Fruit fly (Drosophila melanogaster) whole organism, embryonic: ENCODE measurements around the gene Trm7-32.
A peak's percentile ranks its signal among the peaks of the same experiment; 100 is the strongest.

Source experiments
- Ada2b ChIP-seq: fragments of 200-800 bp; sonication (Bioruptor generic); IDR thresholded peaks from 2 replicates; pipeline ENCODE4 v1.3.6; 2022; ENCODE audit warnings: missing biosample characterization, missing genetic modification characterization
- Asciz ChIP-seq: fragments of 200-800 bp; sonication (Bioruptor generic); optimal IDR thresholded peaks from 2 replicates; lab custom pipeline; 2017; ENCODE audit warnings: missing biosample characterization, mild to moderate bottlenecking, missing genetic modification characterization, missing genetic modification reagents
- C15 ChIP-seq: fragments of 200-800 bp; sonication (Bioruptor generic); IDR thresholded peaks from 3 replicates; pipeline ENCODE4 v1.3.6; 2022; ENCODE audit warnings: missing biosample characterization, missing genetic modification characterization
- CG10979 ChIP-seq: fragments of 200-800 bp; sonication (Bioruptor generic); optimal IDR thresholded peaks from 2 replicates; lab custom pipeline; 2018; ENCODE audit warnings: missing biosample characterization, mild to moderate bottlenecking, missing genetic modification characterization, moderate library complexity
- CG1233 ChIP-seq: fragments of 200-800 bp; sonication (Bioruptor generic); optimal IDR thresholded peaks from 4 replicates; lab custom pipeline; 2018; ENCODE audit warnings: missing biosample characterization, mild to moderate bottlenecking, missing genetic modification characterization
- CG12391 ChIP-seq: fragments of 200-800 bp; sonication (Bioruptor generic); optimal IDR thresholded peaks from 3 replicates; lab custom pipeline; 2018; ENCODE audit warnings: missing biosample characterization, mild to moderate bottlenecking, missing genetic modification characterization, moderate library complexity
- CG14860 ChIP-seq: fragments of 200-800 bp; sonication (Bioruptor generic); IDR thresholded peaks from 3 replicates; pipeline ENCODE4 v1.3.6; 2022; ENCODE audit warnings: missing biosample characterization, missing genetic modification characterization; ENCODE audit not compliant: partially characterized antibody
- CG15011 ChIP-seq: fragments of 200-800 bp; sonication (Bioruptor generic); optimal IDR thresholded peaks from 3 replicates; lab custom pipeline; 2018; ENCODE audit warnings: missing biosample characterization, mild to moderate bottlenecking, missing genetic modification characterization
- CG15514 ChIP-seq: fragments of 200-800 bp; sonication (Bioruptor generic); optimal IDR thresholded peaks from 3 replicates; lab custom pipeline; 2017; ENCODE audit warnings: missing biosample characterization, missing genetic modification characterization, mild to moderate bottlenecking, moderate library complexity, missing genetic modification reagents
- CG17612 ChIP-seq: fragments of 200-800 bp; sonication (Bioruptor generic); IDR thresholded peaks from 2 replicates; pipeline ENCODE4 v1.3.6; 2022; ENCODE audit warnings: missing biosample characterization, missing genetic modification characterization
- CG17829 ChIP-seq: fragments of 200-800 bp; optimal IDR thresholded peaks from 2 replicates; lab custom pipeline; 2019; ENCODE audit warnings: missing biosample characterization, mild to moderate bottlenecking, missing genetic modification characterization, moderate library complexity
- CG18262 ChIP-seq: fragments of 200-800 bp; optimal IDR thresholded peaks from 3 replicates; lab custom pipeline; 2019; ENCODE audit warnings: missing biosample characterization, mild to moderate bottlenecking, missing genetic modification characterization, moderate library complexity
- CG18476 ChIP-seq: fragments of 200-800 bp; sonication (Bioruptor generic); optimal IDR thresholded peaks from 2 replicates; lab custom pipeline; 2016; ENCODE audit warnings: missing biosample characterization, mild to moderate bottlenecking, missing genetic modification characterization
- CG2129 ChIP-seq: fragments of 200-800 bp; sonication (Bioruptor generic); IDR thresholded peaks from 2 replicates; pipeline ENCODE4 v1.3.6; 2022; ENCODE audit warnings: missing biosample characterization, missing genetic modification characterization; ENCODE audit not compliant: partially characterized antibody
- CG2199 ChIP-seq: fragments of 200-800 bp; sonication (Bioruptor generic); IDR thresholded peaks from 3 replicates; pipeline ENCODE4 v1.3.6; 2022; ENCODE audit warnings: missing biosample characterization, missing genetic modification characterization
- CG2712 ChIP-seq: fragments of 200-800 bp; optimal IDR thresholded peaks from 3 replicates; lab custom pipeline; 2019; ENCODE audit warnings: missing biosample characterization, mild to moderate bottlenecking, missing genetic modification characterization, moderate library complexity
- CG30020 ChIP-seq: fragments of 200-800 bp; optimal IDR thresholded peaks from 2 replicates; lab custom pipeline; 2019; ENCODE audit warnings: missing biosample characterization, mild to moderate bottlenecking, missing genetic modification characterization, moderate library complexity
- CG4617 ChIP-seq: fragments of 200-800 bp; sonication (Bioruptor generic); optimal IDR thresholded peaks from 3 replicates; lab custom pipeline; 2016; ENCODE audit warnings: missing biosample characterization, missing genetic modification characterization, borderline replicate concordance
- CG7963 ChIP-seq: fragments of 200-800 bp; sonication (Bioruptor generic); IDR thresholded peaks from 3 replicates; pipeline ENCODE4 v1.3.6; 2022; ENCODE audit warnings: missing biosample characterization, missing genetic modification characterization; ENCODE audit not compliant: partially characterized antibody
- CG9437 ChIP-seq: fragments of 200-800 bp; sonication (Bioruptor generic); optimal IDR thresholded peaks from 2 replicates; lab custom pipeline; 2018; ENCODE audit warnings: missing biosample characterization, mild to moderate bottlenecking, missing genetic modification characterization
- CoRest ChIP-seq: fragments of 200-800 bp; sonication (Bioruptor generic); optimal IDR thresholded peaks from 3 replicates; lab custom pipeline; 2018; ENCODE audit warnings: missing biosample characterization, mild to moderate bottlenecking, missing genetic modification characterization, moderate library complexity
- Dll ChIP-seq: fragments of 200-800 bp; sonication (Bioruptor generic); IDR thresholded peaks from 4 replicates; pipeline ENCODE4 v1.3.6; 2022; ENCODE audit warnings: missing biosample characterization, missing genetic modification characterization; ENCODE audit not compliant: partially characterized antibody
- Hr51 ChIP-seq, 2 experiments: fragments of 200-800 bp; sonication (Bioruptor generic); optimal IDR thresholded peaks; 2 replicates in 1 of 2; 3 replicates in 1 of 2; lab custom pipeline; 2016 to 2018; ENCODE audit warnings: missing biosample characterization in 2 of 2, missing genetic modification characterization in 2 of 2, mild to moderate bottlenecking in 1 of 2, moderate library complexity in 1 of 2
- Med ChIP-seq: fragments of 200-800 bp; sonication (Bioruptor generic); peaks from one replicate; lab custom pipeline; 2016; ENCODE audit warnings: missing biosample characterization, missing genetic modification characterization, mild to moderate bottlenecking, inconsistent platforms, moderate library complexity
- NfI ChIP-seq: fragments of 200-800 bp; sonication (Bioruptor generic); optimal IDR thresholded peaks from 3 replicates; lab custom pipeline; 2018; ENCODE audit warnings: missing biosample characterization, mild to moderate bottlenecking, missing genetic modification characterization, moderate library complexity
- Sox102F ChIP-seq: fragments of 200-800 bp; sonication (Bioruptor generic); optimal IDR thresholded peaks from 2 replicates; lab custom pipeline; 2018; ENCODE audit warnings: missing biosample characterization, mild to moderate bottlenecking, missing genetic modification characterization, moderate library complexity
- Stat92E ChIP-seq, 3 experiments: fragments of >200 bp in 2 of 3; fragments of 200-800 bp in 1 of 3; sonication (Bioruptor generic) in 1 of 3; optimal IDR thresholded peaks; 2 replicates each; lab custom pipeline; 2017 to 2019; ENCODE audit warnings: missing biosample characterization in 3 of 3, missing genetic modification characterization in 3 of 3, mild to moderate bottlenecking in 1 of 3, moderate library complexity in 1 of 3
- Vsx1 ChIP-seq: fragments of 200-800 bp; sonication (Bioruptor generic); optimal IDR thresholded peaks from 2 replicates; lab custom pipeline; 2017; ENCODE audit warnings: missing biosample characterization, mild to moderate bottlenecking, missing genetic modification characterization, missing genetic modification reagents
- amos ChIP-seq: fragments of 200-800 bp; sonication (Bioruptor generic); IDR thresholded peaks from 2 replicates; pipeline ENCODE4 v1.3.6; 2022; ENCODE audit warnings: missing biosample characterization, missing genetic modification characterization; ENCODE audit not compliant: partially characterized antibody
- ara ChIP-seq: fragments of 200-800 bp; sonication (Bioruptor generic); IDR thresholded peaks from 2 replicates; pipeline ENCODE4 v1.3.6; 2022; ENCODE audit warnings: missing biosample characterization, missing genetic modification characterization
- ash1 ChIP-seq: fragments of 200-800 bp; sonication (Bioruptor generic); optimal IDR thresholded peaks from 2 replicates; lab custom pipeline; 2018; ENCODE audit warnings: missing biosample characterization, mild to moderate bottlenecking, missing genetic modification characterization
- bbx ChIP-seq: fragments of 200-800 bp; sonication (Bioruptor generic); IDR thresholded peaks from 2 replicates; pipeline ENCODE4 v1.3.6; 2022; ENCODE audit warnings: missing biosample characterization, missing genetic modification characterization; ENCODE audit not compliant: partially characterized antibody
- bigmax ChIP-seq: fragments of 200-800 bp; sonication (Bioruptor generic); optimal IDR thresholded peaks from 2 replicates; lab custom pipeline; 2018; ENCODE audit warnings: missing biosample characterization, mild to moderate bottlenecking, missing genetic modification characterization
- crp ChIP-seq, 2 experiments: fragments of 200-800 bp; sonication (Bioruptor generic); optimal IDR thresholded peaks; 2 replicates in 1 of 2; 3 replicates in 1 of 2; lab custom pipeline; 2017; ENCODE audit warnings: missing biosample characterization in 2 of 2, missing genetic modification characterization in 2 of 2, mild to moderate bottlenecking in 1 of 2, moderate library complexity in 1 of 2
- gcm ChIP-seq: fragments of 200-800 bp; sonication (Bioruptor generic); optimal IDR thresholded peaks from 2 replicates; lab custom pipeline; 2019; ENCODE audit warnings: missing biosample characterization, mild to moderate bottlenecking, missing genetic modification characterization, moderate library complexity
- hbn ChIP-seq: fragments of 200-800 bp; sonication (Bioruptor generic); IDR thresholded peaks from 2 replicates; pipeline ENCODE4 v1.3.6; 2022; ENCODE audit warnings: missing biosample characterization, missing genetic modification characterization; ENCODE audit not compliant: partially characterized antibody
- knrl ChIP-seq: fragments of 200-800 bp; sonication (Bioruptor generic); IDR thresholded peaks from 3 replicates; pipeline ENCODE4 v1.3.6; 2022; ENCODE audit warnings: missing biosample characterization, missing genetic modification characterization; ENCODE audit not compliant: partially characterized antibody
- mld ChIP-seq: fragments of 200-800 bp; sonication (Bioruptor generic); IDR thresholded peaks from 3 replicates; pipeline ENCODE4 v1.3.6; 2022; ENCODE audit warnings: missing biosample characterization, missing genetic modification characterization; ENCODE audit not compliant: partially characterized antibody
- nerfin-1 ChIP-seq: fragments of 200-800 bp; sonication (Bioruptor generic); optimal IDR thresholded peaks from 3 replicates; lab custom pipeline; 2019; ENCODE audit warnings: missing biosample characterization, mild to moderate bottlenecking, missing genetic modification characterization, moderate library complexity
- oc ChIP-seq: fragments of 200-800 bp; sonication (Bioruptor generic); optimal IDR thresholded peaks from 2 replicates; lab custom pipeline; 2018; ENCODE audit warnings: missing biosample characterization, mild to moderate bottlenecking, missing genetic modification characterization, moderate library complexity
- sens ChIP-seq: fragments of 200-800 bp; sonication (Bioruptor generic); peaks from one replicate; lab custom pipeline; 2016; ENCODE audit warnings: missing biosample characterization, missing genetic modification characterization
- sna ChIP-seq: fragments of 200-800 bp; sonication (Bioruptor generic); IDR thresholded peaks from 2 replicates; pipeline ENCODE4 v1.3.6; 2022; ENCODE audit warnings: missing biosample characterization, missing genetic modification characterization; ENCODE audit not compliant: partially characterized antibody
- ssp ChIP-seq: fragments of 200-800 bp; sonication (Bioruptor generic); IDR thresholded peaks from 2 replicates; pipeline ENCODE4 v1.3.6; 2022; ENCODE audit warnings: missing biosample characterization, missing genetic modification characterization
- stwl ChIP-seq: fragments of 200-800 bp; sonication (Bioruptor generic); optimal IDR thresholded peaks from 3 replicates; lab custom pipeline; 2018; ENCODE audit warnings: missing biosample characterization, mild to moderate bottlenecking, missing genetic modification characterization, moderate library complexity
- tna ChIP-seq: fragments of 200-800 bp; sonication (Bioruptor generic); IDR thresholded peaks from 2 replicates; pipeline ENCODE4 v1.3.6; 2022; ENCODE audit warnings: missing biosample characterization, missing genetic modification characterization; ENCODE audit not compliant: partially characterized antibody
- vnd ChIP-seq: fragments of 200-800 bp; sonication (Bioruptor generic); IDR thresholded peaks from 3 replicates; pipeline ENCODE4 v1.3.6; 2022; ENCODE audit warnings: missing biosample characterization, missing genetic modification characterization; ENCODE audit not compliant: partially characterized antibody

Trm7-32 gene

DNA sequence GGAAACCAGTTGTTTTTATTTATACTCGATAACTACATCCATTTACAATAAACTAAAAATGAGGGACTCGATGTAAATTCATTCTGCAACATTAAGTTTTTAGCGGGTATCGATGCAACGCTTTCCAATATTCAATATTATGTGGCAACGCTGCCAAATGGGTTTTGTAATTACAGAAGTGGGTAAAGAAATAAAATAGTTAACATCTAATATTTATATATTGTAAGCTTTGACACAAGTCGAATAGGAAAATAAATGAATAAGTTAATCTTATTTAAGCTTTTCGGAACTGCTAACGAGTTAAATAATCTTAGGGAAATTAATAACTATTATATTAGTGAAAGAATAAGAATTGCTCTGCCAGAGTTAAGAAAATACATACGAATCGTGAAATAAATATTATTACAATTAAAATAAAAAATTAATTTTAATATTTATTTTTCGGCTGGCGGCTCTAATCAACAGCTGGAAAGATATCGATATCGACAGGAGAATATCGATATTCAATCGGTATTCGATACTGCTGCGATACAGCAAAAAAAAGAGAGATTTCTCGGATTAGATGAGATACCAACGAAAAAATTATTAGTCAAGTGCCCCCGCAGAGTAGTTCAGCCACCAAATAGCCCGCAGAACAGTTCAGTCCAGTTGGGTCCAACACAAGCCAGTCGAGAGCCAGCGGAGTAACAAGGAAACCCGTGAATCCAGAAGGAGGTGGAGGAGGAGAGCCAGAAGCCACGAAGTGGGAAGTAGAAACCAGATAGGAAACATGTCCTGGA lies 44.7 kb downstream of the Trm7-32 start, which contains the start of gene GckIII (continued):
- TF ChIP-seq CG2129 (GFP tag; lab: Robert Waterston, UW) (peak; percentile 86), sens (peak; percentile 82), CG18262 (tag; lab: Kevin White, UChicago) (peak; percentile 19), CG17612 (GFP tag; lab: Robert Waterston, UW) (no peak), gcm (GFP tag; lab: Kevin White, UChicago) (no peak), mld (peak; percentile 87), CG1233 (GFP tag; lab: Kevin White, UChicago) (no peak), CG2712 (peak; percentile 42), CoRest (tag; lab: Kevin White, UChicago) (peak; percentile 5), bigmax (GFP tag; lab: Kevin White, UChicago) (no peak), bbx (peak; percentile 86), ssp (GFP tag; lab: Robert Waterston, UW) (no peak), Ada2b (no peak), ash1 (GFP tag; lab: Kevin White, UChicago) (no peak), vnd (GFP tag; lab: Robert Waterston, UW) (peak; percentile 66), CG10979 (tag; lab: Kevin White, UChicago) (peak; percentile 2), C15 (GFP tag; lab: Robert Waterston, UW) (no peak), CG17829 (tag; lab: Kevin White, UChicago) (peak; percentile 22), Dll (GFP tag; lab: Robert Waterston, UW) (peak; percentile 89), Stat92E (GFP tag; optimal IDR thresholded peaks at IDR 0.05; lab: Kevin White, UChicago) (no peak), oc (no peak), crp (GFP tag; optimal IDR thresholded peaks at IDR 0.05; lab: Kevin White, UChicago) (peak in 1 of 2 experiments; percentile 79), CG30020 (tag; lab: Kevin White, UChicago) (peak; percentile 16), CG2199 (GFP tag; lab: Robert Waterston, UW) (no peak), Hr51 (GFP tag; optimal IDR thresholded peaks at IDR 0.05; lab: Kevin White, UChicago) (no peak), Vsx1 (GFP tag; lab: Kevin White, UChicago) (no peak), CG4617 (GFP tag; lab: Kevin White, UChicago) (peak; percentile 63), CG12391 (tag; lab: Kevin White, UChicago) (peak; percentile 26), NfI (GFP tag; lab: Kevin White, UChicago) (no peak), CG9437 (no peak), CG7963 (GFP tag; lab: Robert Waterston, UW) (peak; percentile 59; the same call in 2 of the 3 replicates), Sox102F (GFP tag; lab: Kevin White, UChicago) (no peak), CG15514 (GFP tag; lab: Kevin White, UChicago) (peak; percentile 24), tna (GFP tag; lab: Robert Waterston, UW) (peak; percentile 79), hbn (peak; percentile 52), CG18476 (no peak), Asciz (GFP tag; lab: Kevin White, UChicago) (no peak), CG15011 (no peak), nerfin-1 (tag; lab: Kevin White, UChicago) (no peak), knrl (GFP tag; lab: Robert Waterston, UW) (peak; percentile 72; the same call in 2 of the 3 replicates), stwl (tag; lab: Kevin White, UChicago) (peak; percentile 59), CG14860 (peak; percentile 83), Med (peak; percentile 54), sna (peak; percentile 81), amos (GFP tag; lab: Robert Waterston, UW) (peak; percentile 79), ara (GFP tag; lab: Robert Waterston, UW) (no peak)
